Worm (Caenorhabditis elegans) whole organism, L1 larva: Measurements from ENCODE around the gene peb-1.

ENCODE experiments used
- egl-27 ChIP-seq, 2 experiments: fragments of 150-350 bp in 1 of 2; sonication (generic microtip); optimal IDR thresholded peaks; 3 replicates each; lab custom pipeline; 2017 to 2018; ENCODE audit warnings: missing biosample characterization in 2 of 2, missing genetic modification characterization in 2 of 2, missing genetic modification reagents in 2 of 2
- sox-4 ChIP-seq: sonication (generic microtip); optimal IDR thresholded peaks from 2 replicates; lab custom pipeline; 2016; ENCODE audit warnings: missing genetic modification characterization, missing compliant biosample characterization

DNA sequence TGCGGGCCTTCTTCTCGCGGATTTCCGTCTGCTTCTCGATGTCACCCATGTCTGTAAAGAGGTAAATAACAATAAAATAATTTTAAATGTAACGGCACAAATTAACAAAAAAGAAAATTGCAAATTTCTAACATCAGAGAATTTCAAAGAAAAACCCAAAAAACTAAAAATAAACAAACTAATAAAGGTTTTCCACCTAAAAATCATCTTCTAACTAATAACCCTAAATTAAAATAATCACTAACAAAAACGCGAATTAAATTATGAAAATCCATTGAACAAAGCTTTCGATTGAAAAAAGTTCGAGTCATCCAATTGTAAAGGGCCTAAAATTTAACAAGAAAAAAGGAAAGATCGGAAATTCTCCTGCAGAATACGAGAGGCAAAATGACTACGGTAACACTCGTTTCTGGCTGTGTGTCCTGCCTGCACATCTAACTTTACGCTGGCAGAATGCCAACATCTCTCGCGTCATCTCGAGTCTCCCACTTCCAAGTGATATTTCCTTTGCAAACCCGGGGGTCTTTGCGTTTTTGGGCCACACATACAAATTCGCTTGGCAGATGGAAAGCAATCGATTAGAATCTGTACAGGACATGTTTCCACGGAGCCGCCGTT is 31.8 kb downstream of the peb-1 start, which contains the start of gene rpl-11.2:
- peak; percentile 60 to 88 for TF ChIP-seq egl-27 (tag; optimal IDR thresholded peaks at IDR 0.05; lab: Kevin White, UChicago)
- peak; percentile 83 for TF ChIP-seq sox-4 (tag; lab: Kevin White, UChicago)
